Worm (Caenorhabditis elegans): ENCODE results near the gene C49G7.7.

C49G7.7 gene

DNA sequence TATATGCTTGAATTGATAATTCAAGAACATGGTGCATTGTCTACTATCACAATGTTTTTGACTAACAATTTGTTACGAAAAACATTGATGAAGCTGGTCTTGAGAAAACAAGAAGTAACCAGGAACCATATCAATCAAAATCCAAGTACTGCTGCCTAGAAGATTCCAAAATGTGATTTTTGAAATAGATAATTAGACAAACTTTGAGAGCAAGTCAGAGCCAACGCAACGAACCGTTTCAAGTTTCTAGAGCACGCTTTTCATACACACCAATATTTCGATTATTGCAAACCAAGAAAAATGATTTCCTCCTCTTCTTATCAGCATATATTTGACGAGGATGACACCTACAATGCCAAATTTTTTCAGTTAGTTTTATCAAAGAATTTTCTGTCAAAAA, 17.5 kb upstream of the C49G7.7 start, which contains the start of gene srw-89:
Gene srw-89 (plus strand): TSS at position 301 of the 400 bp plus-strand sequence.
- TF ChIP-seq zag-1 (tag; optimal IDR thresholded peaks at IDR 0.05) (no peak), crh-2 (tag; optimal IDR thresholded peaks at IDR 0.05) (no peak), nhr-6 (tag; optimal IDR thresholded peaks at IDR 0.05) (no peak), sma-3 (GFP tag; optimal IDR thresholded peaks at IDR 0.05) (no peak), blmp-1 (tag; optimal IDR thresholded peaks at IDR 0.05; ENCODE audit: insufficient read depth) (no peak), ztf-11 (tag; optimal IDR thresholded peaks at IDR 0.05) (no peak), dmd-4 (tag; optimal IDR thresholded peaks at IDR 0.05) (no peak), nhr-77 (tag; optimal IDR thresholded peaks at IDR 0.05) (no peak), mab-5 (tag; optimal IDR thresholded peaks at IDR 0.05) (no peak), R02D3.7 (tag; optimal IDR thresholded peaks at IDR 0.05) (no peak)

DNA sequence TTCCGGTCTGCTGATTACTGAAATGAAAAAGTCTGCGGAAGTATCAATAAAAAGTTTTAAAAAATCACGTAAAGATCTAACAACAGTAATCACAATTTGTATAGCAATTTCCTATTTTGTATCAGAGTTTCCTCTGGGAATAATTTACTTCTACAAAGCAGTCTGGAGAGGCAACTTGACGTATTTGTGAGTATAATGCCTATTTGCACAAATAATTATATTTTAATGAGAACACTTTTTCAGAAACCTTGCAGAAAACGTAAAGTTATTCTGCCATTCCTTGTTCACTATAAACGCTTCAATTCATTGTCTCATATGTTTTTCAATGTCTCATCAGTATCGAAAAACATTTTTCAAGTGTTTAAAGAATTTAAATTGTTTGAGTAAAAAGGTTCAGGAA, 15.7 kb upstream of the C49G7.7 start:
- no peak for TF ChIP-seq lin-11 (tag; optimal IDR thresholded peaks at IDR 0.05)

DNA sequence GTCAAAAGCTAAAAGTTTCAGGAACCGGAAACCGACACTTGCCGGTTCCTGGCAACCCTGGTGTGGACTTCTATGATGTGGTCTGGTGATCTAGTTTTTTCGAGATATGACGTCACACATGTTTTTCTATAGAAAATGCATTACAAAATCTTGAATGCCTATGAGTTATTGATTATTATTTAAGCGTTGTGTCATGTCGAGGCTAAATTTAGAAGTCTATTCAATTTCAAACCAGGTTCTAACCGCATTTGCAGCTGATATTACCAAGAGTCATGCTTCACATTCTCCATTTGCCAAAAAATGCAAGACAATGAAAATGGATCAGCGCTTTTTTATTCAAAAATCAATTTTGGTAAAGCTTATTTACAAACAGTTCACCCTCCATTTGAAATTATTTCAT, 15.1 kb upstream of the C49G7.7 start, which contains the start of gene K09D9.3:
Gene K09D9.3 (plus strand): TSS at position 301 of the 400 bp plus-strand sequence.
- TF ChIP-seq nhr-12 (tag; optimal IDR thresholded peaks at IDR 0.05) (no peak), unc-39 (tag; optimal IDR thresholded peaks at IDR 0.05) (no peak), ztf-11 (tag; optimal IDR thresholded peaks at IDR 0.05) (no peak), egl-27 (tag; optimal IDR thresholded peaks at IDR 0.05) (no peak), alr-1 (tag; optimal IDR thresholded peaks at IDR 0.05) (no peak), fos-1 (tag; optimal IDR thresholded peaks at IDR 0.05) (no peak), ama-1 (optimal IDR thresholded peaks at IDR 0.05) (no peak), dmd-4 (tag; optimal IDR thresholded peaks at IDR 0.05) (no peak), unc-55 (GFP tag; optimal IDR thresholded peaks at IDR 0.05) (no peak), lsy-2 (tag; optimal IDR thresholded peaks at IDR 0.05) (no peak), aly-2 (tag; optimal IDR thresholded peaks at IDR 0.05) (no peak), zag-1 (tag; optimal IDR thresholded peaks at IDR 0.05) (no peak)

DNA sequence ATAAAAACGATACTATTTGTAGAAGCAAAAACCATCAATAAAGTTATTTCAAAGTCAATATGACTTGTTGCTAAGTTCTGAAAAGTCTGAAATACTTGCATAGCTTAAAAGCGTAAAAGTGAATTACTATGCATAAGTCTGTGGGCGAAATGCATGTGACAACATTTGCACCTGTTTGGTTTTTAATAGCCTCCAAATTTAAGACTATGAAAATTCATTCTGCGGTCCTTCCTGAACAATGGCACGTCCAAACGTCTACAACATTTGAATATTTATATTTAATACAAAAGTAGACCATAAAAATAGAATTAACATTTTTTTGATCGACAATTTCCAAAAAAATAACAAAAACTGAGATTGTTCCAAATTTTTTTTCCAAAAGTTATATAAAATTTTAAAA, 12.5 kb upstream of the C49G7.7 start, which contains the start of gene K09D9.14:
Gene K09D9.14 (minus strand): TSS at position 101 of the 400 bp plus-strand sequence.
- no peak for TF ChIP-seq nhr-25 (tag; optimal IDR thresholded peaks at IDR 0.05)
- TF ChIP-seq nhr-77 (tag; optimal IDR thresholded peaks at IDR 0.05): no peak
- TF ChIP-seq ztf-1 (GFP tag; conservative IDR thresholded peaks at IDR 0.05): no peak
- TF ChIP-seq nhr-10 (tag; optimal IDR thresholded peaks at IDR 0.05): no peak
- TF ChIP-seq lsy-2 (tag; optimal IDR thresholded peaks at IDR 0.05): no peak
- no peak for TF ChIP-seq nhr-129 (tag; optimal IDR thresholded peaks at IDR 0.05)
- TF ChIP-seq mab-5 (tag; optimal IDR thresholded peaks at IDR 0.05): no peak
- no peak for TF ChIP-seq unc-39 (tag; optimal IDR thresholded peaks at IDR 0.05)
- TF ChIP-seq snpc-4 (tag; optimal IDR thresholded peaks at IDR 0.05): no peak
- TF ChIP-seq mbf-1 (tag; optimal IDR thresholded peaks at IDR 0.05): no peak
- no peak for TF ChIP-seq mdl-1 (tag; optimal IDR thresholded peaks at IDR 0.05)
- TF ChIP-seq elt-1 (tag; optimal IDR thresholded peaks at IDR 0.05): no peak
- no peak for TF ChIP-seq gmeb-1 (tag; optimal IDR thresholded peaks at IDR 0.05)
- TF ChIP-seq ceh-82 (tag; optimal IDR thresholded peaks at IDR 0.05): no peak
- TF ChIP-seq C34F6.9 (tag; optimal IDR thresholded peaks at IDR 0.05): no peak
- TF ChIP-seq alr-1 (tag; optimal IDR thresholded peaks at IDR 0.05): no peak
- TF ChIP-seq sem-4 (tag; optimal IDR thresholded peaks at IDR 0.05): no peak

DNA sequence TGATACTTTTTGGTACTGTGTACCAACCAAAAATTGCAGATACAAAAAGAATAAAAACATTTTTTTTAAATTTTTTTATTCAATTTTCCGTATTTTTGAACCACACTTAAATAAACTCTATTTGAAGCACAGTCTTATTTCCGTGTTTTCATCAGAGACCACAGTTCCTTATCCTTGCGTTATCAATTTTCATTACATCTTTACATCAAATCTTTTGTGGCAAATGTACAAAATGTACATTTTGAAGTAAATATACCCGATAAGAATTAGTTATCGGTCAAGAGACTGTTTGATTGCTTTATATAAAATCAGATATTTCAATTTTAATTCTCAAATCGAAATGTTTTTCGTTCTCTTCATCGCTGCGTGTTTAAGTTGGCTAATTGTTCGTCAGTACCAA, 12.0 kb upstream of the C49G7.7 start, which contains the start of gene cyp-35A3:
Gene cyp-35A3 (plus strand): TSS at position 301 of the 400 bp plus-strand sequence.
- TF ChIP-seq snpc-4 (tag; optimal IDR thresholded peaks at IDR 0.05): no peak
- no peak for TF ChIP-seq nhr-77 (tag; optimal IDR thresholded peaks at IDR 0.05)
- no peak for TF ChIP-seq R02D3.7 (tag; optimal IDR thresholded peaks at IDR 0.05)
- TF ChIP-seq unc-39 (tag; optimal IDR thresholded peaks at IDR 0.05): no peak
- TF ChIP-seq nhr-129 (tag; optimal IDR thresholded peaks at IDR 0.05): no peak
- TF ChIP-seq ztf-4 (tag; optimal IDR thresholded peaks at IDR 0.05): no peak

DNA sequence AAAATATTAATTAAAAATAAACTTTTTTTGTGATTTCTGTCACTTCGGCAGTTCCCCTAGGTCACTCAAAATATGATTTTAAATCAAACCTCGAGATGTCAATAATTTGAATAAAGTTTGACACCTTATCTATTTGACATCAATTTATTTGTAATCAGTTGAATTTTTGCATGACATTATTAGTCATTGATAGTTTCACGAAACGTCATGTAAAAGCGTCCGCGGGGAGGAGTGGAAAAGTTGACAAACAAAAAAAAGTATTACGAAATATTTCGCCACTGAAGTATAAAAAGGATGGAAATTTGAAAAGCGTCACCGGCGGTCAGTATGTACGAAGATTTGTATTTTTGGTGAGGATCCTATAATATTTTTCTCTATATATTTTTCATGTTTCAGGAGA, 9.5 kb upstream of the C49G7.7 start, which contains the start of gene K09D9.1:
Gene K09D9.1 (plus strand): TSS at position 271 of the 400 bp plus-strand sequence.
- TF ChIP-seq zag-1 (tag; optimal IDR thresholded peaks at IDR 0.05) (no peak), nhr-23 (tag; optimal IDR thresholded peaks at IDR 0.05) (no peak), Y55F3AM.14 (GFP tag; optimal IDR thresholded peaks at IDR 0.05) (no peak), unc-55 (GFP tag; optimal IDR thresholded peaks at IDR 0.05) (no peak), C34F6.9 (tag; optimal IDR thresholded peaks at IDR 0.05) (no peak), nhr-77 (tag; optimal IDR thresholded peaks at IDR 0.05) (no peak), R02D3.7 (tag; optimal IDR thresholded peaks at IDR 0.05) (no peak), fos-1 (tag; optimal IDR thresholded peaks at IDR 0.05) (peak; percentile 97), nhr-129 (tag; optimal IDR thresholded peaks at IDR 0.05) (peak; percentile 86), lin-13 (GFP tag; optimal IDR thresholded peaks at IDR 0.05) (no peak), nhr-6 (tag; optimal IDR thresholded peaks at IDR 0.05) (no peak), nhr-237 (tag; optimal IDR thresholded peaks at IDR 0.05) (no peak), ama-1 (optimal IDR thresholded peaks at IDR 0.05) (no peak), elt-3 (tag; optimal IDR thresholded peaks at IDR 0.05) (no peak), nhr-12 (tag; optimal IDR thresholded peaks at IDR 0.05) (no peak), egl-27 (tag; optimal IDR thresholded peaks at IDR 0.05) (no peak), ceh-82 (tag; optimal IDR thresholded peaks at IDR 0.05) (no peak), mdl-1 (tag; optimal IDR thresholded peaks at IDR 0.05) (no peak), sem-4 (tag; optimal IDR thresholded peaks at IDR 0.05) (no peak), unc-62 (GFP tag; optimal IDR thresholded peaks at IDR 0.05) (no peak), lin-11 (tag; optimal IDR thresholded peaks at IDR 0.05) (no peak), blmp-1 (tag; optimal IDR thresholded peaks at IDR 0.05; ENCODE audit: insufficient read depth) (no peak), ztf-11 (tag; optimal IDR thresholded peaks at IDR 0.05) (no peak), ceh-16 (tag; optimal IDR thresholded peaks at IDR 0.05) (no peak), gmeb-1 (tag; optimal IDR thresholded peaks at IDR 0.05) (peak; percentile 46), skn-1 (tag; optimal IDR thresholded peaks at IDR 0.05) (peak; percentile 67), ztf-1 (GFP tag; conservative IDR thresholded peaks at IDR 0.05) (no peak)

Measured in whole organism, L2 larva.